Worm (Caenorhabditis elegans) whole organism, late embryonic: Measurements from ENCODE around the gene clec-134.

Experiments used
- ama-1 ChIP-seq: fragments of 150-350 bp; optimal IDR thresholded peaks from 2 replicates; lab custom pipeline; 2014
- dmd-4 ChIP-seq: sonication (generic microtip); optimal IDR thresholded peaks from 2 replicates; lab custom pipeline; 2016; ENCODE audit warnings: borderline replicate concordance, missing genetic modification characterization, missing compliant biosample characterization
- ets-4 ChIP-seq: sonication (generic microtip); optimal IDR thresholded peaks from 2 replicates; lab custom pipeline; 2016; ENCODE audit warnings: missing genetic modification characterization, missing compliant biosample characterization
- pat-9 ChIP-seq: fragments of 200-800 bp; sonication (Bioruptor generic); optimal IDR thresholded peaks from 2 replicates; lab custom pipeline; 2018; ENCODE audit warnings: mild to moderate bottlenecking, missing genetic modification characterization, moderate library complexity, missing compliant biosample characterization
- sox-2 ChIP-seq: fragments of 200-800 bp; sonication (Bioruptor generic); IDR thresholded peaks from 2 replicates; pipeline ENCODE4 v1.3.6; 2022; ENCODE audit warnings: missing genetic modification reagents, missing genetic modification characterization, missing compliant biosample characterization
- tbx-2 ChIP-seq: sonication (generic microtip); optimal IDR thresholded peaks from 2 replicates; lab custom pipeline; 2016; ENCODE audit warnings: missing genetic modification characterization, missing compliant biosample characterization

DNA sequence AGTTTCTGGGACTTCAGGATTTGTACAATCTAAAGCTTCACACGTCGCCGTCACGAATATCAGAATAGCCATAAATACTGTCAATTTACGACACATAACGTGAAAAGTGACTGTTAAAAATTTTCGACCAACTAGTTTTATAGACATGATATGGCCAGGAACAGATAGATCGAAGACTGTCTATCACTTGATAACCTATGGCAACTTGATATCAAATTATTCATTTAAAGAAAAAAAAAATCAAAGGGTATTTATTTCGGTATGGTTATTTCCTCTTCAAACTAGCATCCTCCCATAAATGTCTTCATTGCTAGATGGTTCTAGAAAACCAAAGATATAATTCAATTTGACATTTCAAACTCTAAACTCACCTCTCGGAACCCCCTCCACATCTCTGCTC is 17.4 kb upstream of the clec-134 start, which contains the start of gene W10G11.3:
- TF ChIP-seq dmd-4 (tag; lab: Kevin White, UChicago) (no peak), sox-2 (GFP tag; lab: Robert Waterston, UW) (no peak), pat-9 (tag; lab: Kevin White, UChicago) (no peak), tbx-2 (no peak), ets-4 (tag; lab: Kevin White, UChicago) (no peak), ama-1 (lab: Kevin White, UChicago) (no peak)
